Worm (Caenorhabditis elegans) whole organism, midembryonic: ENCODE results near the gene T04C12.9.

ENCODE experiments used
- cog-1 ChIP-seq: sonication (generic microtip); optimal IDR thresholded peaks from 2 replicates; lab custom pipeline; 2016; ENCODE audit warnings: missing genetic modification characterization, missing compliant biosample characterization
- klf-2 ChIP-seq: fragments of 200-800 bp; sonication (Bioruptor generic); conservative IDR thresholded peaks from 2 replicates; pipeline ENCODE4 v1.3.6; 2022; ENCODE audit warnings: missing genetic modification reagents, missing genetic modification characterization, missing compliant biosample characterization
- med-1 ChIP-seq: sonication (generic microtip); optimal IDR thresholded peaks from 2 replicates; lab custom pipeline; 2017; ENCODE audit warnings: missing genetic modification characterization, mild to moderate bottlenecking, missing compliant biosample characterization, antibody characterized with exemption, missing genetic modification reagents; ENCODE audit not compliant: insufficient read depth
- ref-1 ChIP-seq: fragments of 200-800 bp; sonication (Bioruptor generic); conservative IDR thresholded peaks from 2 replicates; pipeline ENCODE4 v1.3.6; 2022; ENCODE audit warnings: missing genetic modification reagents, missing genetic modification characterization, missing compliant biosample characterization

DNA sequence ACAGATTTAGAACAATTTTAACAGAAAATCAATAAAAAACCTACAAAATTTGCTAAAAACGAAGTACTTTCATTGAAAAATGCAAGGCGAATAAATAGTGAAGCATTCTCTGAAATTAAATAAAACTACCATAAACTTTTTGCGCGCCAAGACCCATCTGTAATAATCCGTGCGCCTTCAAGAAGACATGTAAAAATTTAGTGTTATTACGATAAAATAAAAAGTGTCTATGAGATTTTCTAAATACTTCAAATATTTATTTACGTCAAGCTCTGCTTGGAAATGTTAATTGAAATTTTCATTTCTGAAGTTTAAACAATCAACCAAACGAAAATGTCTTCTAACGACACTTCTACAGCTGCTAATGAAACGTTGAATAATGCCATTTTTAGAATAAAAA, 23.0 kb downstream of the T04C12.9 start, which contains the start of gene C45B11.9:
- TF ChIP-seq med-1 (GFP tag; lab: Kevin White, UChicago): no peak
- TF ChIP-seq klf-2 (GFP tag; lab: Robert Waterston, UW): no peak
- no peak for TF ChIP-seq ref-1 (GFP tag; lab: Robert Waterston, UW)
- TF ChIP-seq cog-1 (tag; lab: Kevin White, UChicago): no peak
